Fruit fly (Drosophila melanogaster) whole organism, embryonic: ENCODE results near the gene CG12951.
A peak's percentile ranks its signal among the peaks of the same experiment; 100 is the strongest.

Source experiments
- Atf-2 ChIP-seq: fragments of 200-800 bp; sonication (Bioruptor generic); optimal IDR thresholded peaks from 2 replicates; lab custom pipeline; 2016; ENCODE audit warnings: missing biosample characterization, missing genetic modification characterization
- Atf3 ChIP-seq: fragments of 200-800 bp; sonication (Bioruptor generic); optimal IDR thresholded peaks from 3 replicates; lab custom pipeline; 2016; ENCODE audit warnings: missing biosample characterization, missing genetic modification characterization
- CG10274 ChIP-seq: fragments of 200-800 bp; sonication (Bioruptor generic); optimal IDR thresholded peaks from 3 replicates; lab custom pipeline; 2017; ENCODE audit warnings: missing biosample characterization, mild to moderate bottlenecking, missing genetic modification characterization
- CG10654 ChIP-seq: fragments of 200-800 bp; sonication (Bioruptor generic); optimal IDR thresholded peaks from 2 replicates; lab custom pipeline; 2016; ENCODE audit warnings: missing biosample characterization, missing genetic modification characterization
- CG11456 ChIP-seq: fragments of 200-800 bp; sonication (Bioruptor generic); IDR thresholded peaks from 3 replicates; pipeline ENCODE4 v1.3.6; 2022; ENCODE audit warnings: missing biosample characterization, missing genetic modification characterization
- CG11560 ChIP-seq: fragments of 200-800 bp; sonication (Bioruptor generic); IDR thresholded peaks from 3 replicates; pipeline ENCODE4 v1.3.6; 2022; ENCODE audit warnings: missing biosample characterization, missing genetic modification characterization
- CG12299 ChIP-seq: fragments of 200-800 bp; sonication (Bioruptor generic); optimal IDR thresholded peaks from 2 replicates; lab custom pipeline; 2018; ENCODE audit warnings: missing biosample characterization, mild to moderate bottlenecking, missing genetic modification characterization
- CG13123 ChIP-seq: fragments of 200-800 bp; sonication (Bioruptor generic); optimal IDR thresholded peaks from 2 replicates; lab custom pipeline; 2016; ENCODE audit warnings: missing biosample characterization, missing genetic modification characterization
- CG13296 ChIP-seq: fragments of 200-800 bp; sonication (Bioruptor generic); optimal IDR thresholded peaks from 3 replicates; lab custom pipeline; 2018; ENCODE audit warnings: missing biosample characterization, mild to moderate bottlenecking, missing genetic modification characterization
- CG14965 ChIP-seq: fragments of 200-800 bp; sonication (Bioruptor generic); optimal IDR thresholded peaks from 2 replicates; lab custom pipeline; 2016; ENCODE audit warnings: missing biosample characterization, missing genetic modification characterization, borderline replicate concordance
- CG2199 ChIP-seq: fragments of 200-800 bp; sonication (Bioruptor generic); IDR thresholded peaks from 3 replicates; pipeline ENCODE4 v1.3.6; 2022; ENCODE audit warnings: missing biosample characterization, missing genetic modification characterization
- CG2875 ChIP-seq: fragments of 200-800 bp; sonication (Bioruptor generic); optimal IDR thresholded peaks from 2 replicates; lab custom pipeline; 2017; ENCODE audit warnings: missing biosample characterization, mild to moderate bottlenecking, missing genetic modification characterization, missing genetic modification reagents
- CG2889 ChIP-seq: fragments of 200-800 bp; sonication (Bioruptor generic); IDR thresholded peaks from 3 replicates; pipeline ENCODE4 v1.3.6; 2022; ENCODE audit warnings: missing biosample characterization, missing genetic modification characterization
- CG30020 ChIP-seq: fragments of 200-800 bp; optimal IDR thresholded peaks from 2 replicates; lab custom pipeline; 2019; ENCODE audit warnings: missing biosample characterization, mild to moderate bottlenecking, missing genetic modification characterization, moderate library complexity
- CG30403 ChIP-seq: fragments of 200-800 bp; sonication (Bioruptor generic); optimal IDR thresholded peaks from 3 replicates; lab custom pipeline; 2016; ENCODE audit warnings: missing biosample characterization, missing genetic modification characterization
- CG3281 ChIP-seq: fragments of 200-800 bp; sonication (Bioruptor generic); optimal IDR thresholded peaks from 3 replicates; lab custom pipeline; 2017; ENCODE audit warnings: missing biosample characterization, mild to moderate bottlenecking, missing genetic modification characterization
- CG3407 ChIP-seq: fragments of 200-800 bp; sonication (Bioruptor generic); optimal IDR thresholded peaks from 2 replicates; lab custom pipeline; 2018; ENCODE audit warnings: missing biosample characterization, mild to moderate bottlenecking, missing genetic modification characterization
- CG3847 ChIP-seq: fragments of 200-800 bp; sonication (Bioruptor generic); IDR thresholded peaks from 2 replicates; pipeline ENCODE4 v1.3.6; 2022; ENCODE audit warnings: missing biosample characterization, missing genetic modification characterization
- CG6272 ChIP-seq: fragments of 200-800 bp; sonication (Bioruptor generic); IDR thresholded peaks from 2 replicates; pipeline ENCODE4 v1.3.6; 2022; ENCODE audit warnings: missing biosample characterization, missing genetic modification characterization
- CG6813 ChIP-seq: fragments of 200-800 bp; sonication (Bioruptor generic); optimal IDR thresholded peaks from 2 replicates; lab custom pipeline; 2017; ENCODE audit warnings: missing biosample characterization, missing genetic modification characterization, mild to moderate bottlenecking, moderate library complexity, missing genetic modification reagents
- CG6854 ChIP-seq: fragments of 200-800 bp; sonication (Bioruptor generic); optimal IDR thresholded peaks from 3 replicates; lab custom pipeline; 2017; ENCODE audit warnings: missing biosample characterization, mild to moderate bottlenecking, missing genetic modification characterization
- CG7271 ChIP-seq: fragments of 200-800 bp; sonication (Bioruptor generic); optimal IDR thresholded peaks from 2 replicates; lab custom pipeline; 2018; ENCODE audit warnings: missing biosample characterization, mild to moderate bottlenecking, missing genetic modification characterization, moderate library complexity
- CG8359 ChIP-seq: fragments of 200-800 bp; sonication (Bioruptor generic); optimal IDR thresholded peaks from 2 replicates; lab custom pipeline; 2017; ENCODE audit warnings: missing biosample characterization, mild to moderate bottlenecking, missing genetic modification characterization, borderline replicate concordance
- CG9215 ChIP-seq: fragments of 200-800 bp; sonication (Bioruptor generic); IDR thresholded peaks from 2 replicates; pipeline ENCODE4 v1.3.6; 2022; ENCODE audit warnings: missing biosample characterization, missing genetic modification characterization
- CoRest ChIP-seq: fragments of 200-800 bp; sonication (Bioruptor generic); optimal IDR thresholded peaks from 3 replicates; lab custom pipeline; 2018; ENCODE audit warnings: missing biosample characterization, mild to moderate bottlenecking, missing genetic modification characterization, moderate library complexity
- D19B ChIP-seq: fragments of 200-800 bp; sonication (Bioruptor generic); optimal IDR thresholded peaks from 2 replicates; lab custom pipeline; 2017; ENCODE audit warnings: missing biosample characterization, mild to moderate bottlenecking, missing genetic modification characterization
- Dip3 ChIP-seq: fragments of 200-800 bp; sonication (Bioruptor generic); optimal IDR thresholded peaks from 3 replicates; lab custom pipeline; 2016; ENCODE audit warnings: missing biosample characterization, missing genetic modification characterization
- E2f2 ChIP-seq: fragments of 200-800 bp; sonication (Bioruptor generic); IDR thresholded peaks from 2 replicates; pipeline ENCODE4 v1.3.6; 2022; ENCODE audit warnings: missing biosample characterization, missing genetic modification characterization
- Ets97D ChIP-seq: fragments of 200-800 bp; sonication (Bioruptor generic); optimal IDR thresholded peaks from 3 replicates; lab custom pipeline; 2016; ENCODE audit warnings: missing biosample characterization, missing genetic modification characterization
- HLH4C ChIP-seq: fragments of 200-800 bp; sonication (Bioruptor generic); IDR thresholded peaks from 3 replicates; pipeline ENCODE4 v1.3.6; 2022; ENCODE audit warnings: missing biosample characterization, missing genetic modification characterization; ENCODE audit not compliant: partially characterized antibody
- Myb ChIP-seq: fragments of 200-800 bp; sonication (Bioruptor generic); optimal IDR thresholded peaks from 2 replicates; lab custom pipeline; 2016; ENCODE audit warnings: missing biosample characterization, missing genetic modification characterization
- Oaz ChIP-seq: fragments of 200-800 bp; sonication (Bioruptor generic); IDR thresholded peaks from 2 replicates; pipeline ENCODE4 v1.3.6; 2022; ENCODE audit warnings: missing biosample characterization, missing genetic modification characterization
- Opbp ChIP-seq: fragments of 200-800 bp; sonication (Bioruptor generic); IDR thresholded peaks from 3 replicates; pipeline ENCODE4 v1.3.6; 2022; ENCODE audit warnings: missing biosample characterization, missing genetic modification characterization; ENCODE audit not compliant: partially characterized antibody
- Pdp1 ChIP-seq, 2 experiments: fragments of 200-800 bp; sonication (Bioruptor generic); optimal IDR thresholded peaks; 3 replicates each; lab custom pipeline; 2016; ENCODE audit warnings: missing biosample characterization in 2 of 2, missing genetic modification characterization in 2 of 2, mild to moderate bottlenecking in 1 of 2, moderate library complexity in 1 of 2
- Rx ChIP-seq: fragments of 200-800 bp; sonication (Bioruptor generic); IDR thresholded peaks from 2 replicates; pipeline ENCODE4 v1.3.6; 2022; ENCODE audit warnings: missing biosample characterization, missing genetic modification characterization
- Six4 ChIP-seq: fragments of 200-800 bp; sonication (Bioruptor generic); optimal IDR thresholded peaks from 2 replicates; lab custom pipeline; 2016; ENCODE audit warnings: missing biosample characterization, missing genetic modification characterization
- Taf1 ChIP-seq: fragments of 200-800 bp; sonication (Bioruptor generic); IDR thresholded peaks from 2 replicates; pipeline ENCODE4 v1.3.6; 2022; ENCODE audit warnings: missing biosample characterization, missing genetic modification characterization
- Vsx1 ChIP-seq: fragments of 200-800 bp; sonication (Bioruptor generic); optimal IDR thresholded peaks from 2 replicates; lab custom pipeline; 2017; ENCODE audit warnings: missing biosample characterization, mild to moderate bottlenecking, missing genetic modification characterization, missing genetic modification reagents
- Xbp1 ChIP-seq: fragments of 200-800 bp; sonication (Bioruptor generic); optimal IDR thresholded peaks from 3 replicates; lab custom pipeline; 2016; ENCODE audit warnings: missing biosample characterization, mild to moderate bottlenecking, missing genetic modification characterization
- Xrp1 ChIP-seq: fragments of 200-800 bp; sonication (Bioruptor generic); IDR thresholded peaks from 2 replicates; pipeline ENCODE4 v1.3.6; 2022; ENCODE audit warnings: missing biosample characterization, missing genetic modification characterization
- chn ChIP-seq: fragments of 200-800 bp; sonication (Bioruptor generic); optimal IDR thresholded peaks from 2 replicates; lab custom pipeline; 2016; ENCODE audit warnings: missing biosample characterization, missing genetic modification characterization
- crc ChIP-seq: fragments of 200-800 bp; sonication (Bioruptor generic); optimal IDR thresholded peaks from 2 replicates; lab custom pipeline; 2016; ENCODE audit warnings: missing biosample characterization, missing genetic modification characterization
- danr ChIP-seq: fragments of 200-800 bp; sonication (Bioruptor generic); IDR thresholded peaks from 2 replicates; pipeline ENCODE4 v1.3.6; 2022; ENCODE audit warnings: missing biosample characterization, missing genetic modification characterization
- esg ChIP-seq: fragments of 200-800 bp; sonication (Bioruptor generic); conservative IDR thresholded peaks from 2 replicates; pipeline ENCODE4 v1.3.6; 2022; ENCODE audit warnings: missing biosample characterization, missing genetic modification characterization
- fd96Cb ChIP-seq: fragments of 200-800 bp; sonication (Bioruptor generic); optimal IDR thresholded peaks from 2 replicates; lab custom pipeline; 2018; ENCODE audit warnings: missing biosample characterization, mild to moderate bottlenecking, missing genetic modification characterization, moderate library complexity
- jigr1 ChIP-seq: fragments of 200-800 bp; sonication (Bioruptor generic); IDR thresholded peaks from 3 replicates; pipeline ENCODE4 v1.3.6; 2022; ENCODE audit warnings: missing biosample characterization, missing genetic modification characterization
- klu ChIP-seq: fragments of 200-800 bp; sonication (Bioruptor generic); IDR thresholded peaks from 2 replicates; pipeline ENCODE4 v1.3.6; 2022; ENCODE audit warnings: missing biosample characterization, missing genetic modification characterization
- kni ChIP-seq: fragments of 200-800 bp; sonication (Bioruptor generic); optimal IDR thresholded peaks from 3 replicates; lab custom pipeline; 2017; ENCODE audit warnings: mild to moderate bottlenecking, missing biosample characterization, missing genetic modification reagents, missing genetic modification characterization
- nmo ChIP-seq: fragments of 200-800 bp; sonication (Bioruptor generic); optimal IDR thresholded peaks from 2 replicates; lab custom pipeline; 2018; ENCODE audit warnings: missing biosample characterization, mild to moderate bottlenecking, missing genetic modification characterization, moderate library complexity
- otp ChIP-seq: fragments of 200-800 bp; sonication (Bioruptor generic); IDR thresholded peaks from 3 replicates; pipeline ENCODE4, ENCODE4 v1.3.6; 2022; ENCODE audit warnings: missing biosample characterization, missing genetic modification characterization
- sisA ChIP-seq: fragments of 200-800 bp; sonication (Bioruptor generic); IDR thresholded peaks from 2 replicates; pipeline ENCODE4 v1.3.6; 2022; ENCODE audit warnings: missing biosample characterization, missing genetic modification characterization
- ttk ChIP-seq: fragments of 200-800 bp; sonication (Bioruptor generic); IDR thresholded peaks from 2 replicates; pipeline ENCODE4 v2.1.2; 2022; ENCODE audit warnings: missing biosample characterization, missing genetic modification characterization

CG12951 gene

dm6 chr3R:9353276-9353652, 23.1 kb upstream of the CG12951 start (continued):
- TF ChIP-seq D19B (GFP tag; lab: Kevin White, UChicago) (peak; percentile 70), fd96Cb (tag; lab: Kevin White, UChicago) (peak; percentile 90), CG2199 (no peak), chn (peak; percentile 49), Atf-2 (GFP tag; lab: Kevin White, UChicago) (peak; percentile 49), Rx (no peak), CG6272 (GFP tag; lab: Robert Waterston, UW) (no peak), crc (GFP tag; lab: Kevin White, UChicago) (no peak), E2f2 (no peak), CG14965 (GFP tag; lab: Kevin White, UChicago) (no peak), danr (GFP tag; lab: Robert Waterston, UW) (no peak), klu (GFP tag; lab: Robert Waterston, UW) (no peak), CG12299 (tag; lab: Kevin White, UChicago) (peak; percentile 83), Ets97D (GFP tag; lab: Kevin White, UChicago) (no peak), CG13296 (GFP tag; lab: Kevin White, UChicago) (peak; percentile 77), CG9215 (GFP tag; lab: Robert Waterston, UW) (no peak), CG10274 (peak; percentile 54), esg (GFP tag; lab: Robert Waterston, UW) (no peak), CoRest (peak; percentile 93), CG3407 (GFP tag; lab: Kevin White, UChicago) (peak; percentile 84), CG30020 (tag; lab: Kevin White, UChicago) (peak; percentile 51), sisA (GFP tag; lab: Robert Waterston, UW) (no peak), CG30403 (GFP tag; lab: Kevin White, UChicago) (peak; percentile 92), CG13123 (GFP tag; lab: Kevin White, UChicago) (peak; percentile 58), Pdp1 (GFP tag; optimal IDR thresholded peaks at IDR 0.05; lab: Kevin White, UChicago) (peak in 1 of 2 experiments; percentile 49), Myb (GFP tag; lab: Kevin White, UChicago) (no peak), kni (GFP tag; lab: Kevin White, UChicago) (no peak), nmo (GFP tag; lab: Kevin White, UChicago) (peak; percentile 93), CG3847 (no peak), CG3281 (GFP tag; lab: Kevin White, UChicago) (peak; percentile 86), Six4 (GFP tag; lab: Kevin White, UChicago) (peak; percentile 79), Atf3 (GFP tag; lab: Kevin White, UChicago) (no peak), ttk (GFP tag; lab: Robert Waterston, UW) (no peak), jigr1 (no peak), Oaz (GFP tag; lab: Robert Waterston, UW) (no peak), Dip3 (GFP tag; lab: Kevin White, UChicago) (no peak), HLH4C (no peak), CG8359 (GFP tag; lab: Kevin White, UChicago) (peak; percentile 63), Taf1 (GFP tag; lab: Robert Waterston, UW) (no peak), CG11456 (GFP tag; lab: Robert Waterston, UW) (no peak), Xbp1 (GFP tag; lab: Kevin White, UChicago) (peak; percentile 84), CG2875 (GFP tag; lab: Kevin White, UChicago) (peak; percentile 77), Opbp (GFP tag; lab: Robert Waterston, UW) (no peak), CG6854 (peak; percentile 89), CG6813 (GFP tag; lab: Kevin White, UChicago) (peak; percentile 85), CG2889 (GFP tag; lab: Robert Waterston, UW) (no peak), CG11560 (tag; lab: Robert Waterston, UW) (no peak), otp (GFP tag; lab: Robert Waterston, UW) (no peak), Vsx1 (peak; percentile 81), Xrp1 (no peak), CG7271 (peak; percentile 68), CG10654 (GFP tag; lab: Kevin White, UChicago) (peak; percentile 75)
